Fruit fly (Drosophila melanogaster) whole organism, embryonic: Measurements from ENCODE around the gene CG34180.

Experiments used
- Atf-2 ChIP-seq: fragments of 200-800 bp; sonication (Bioruptor generic); optimal IDR thresholded peaks from 2 replicates; lab custom pipeline; 2016; ENCODE audit warnings: missing biosample characterization, missing genetic modification characterization
- C15 ChIP-seq: fragments of 200-800 bp; sonication (Bioruptor generic); IDR thresholded peaks from 3 replicates; pipeline ENCODE4 v1.3.6; 2022; ENCODE audit warnings: missing biosample characterization, missing genetic modification characterization
- CG10147 ChIP-seq: fragments of 200-800 bp; sonication (Bioruptor generic); optimal IDR thresholded peaks from 2 replicates; lab custom pipeline; 2019; ENCODE audit warnings: missing biosample characterization, mild to moderate bottlenecking, missing genetic modification characterization, moderate library complexity
- CG1024 ChIP-seq: fragments of 200-800 bp; sonication (Bioruptor generic); IDR thresholded peaks from 2 replicates; pipeline ENCODE4 v1.3.6; 2022; ENCODE audit warnings: missing biosample characterization, missing genetic modification characterization
- CG10543 ChIP-seq: fragments of 200-800 bp; sonication (Bioruptor generic); optimal IDR thresholded peaks from 3 replicates; lab custom pipeline; 2017; ENCODE audit warnings: missing biosample characterization, mild to moderate bottlenecking, missing genetic modification characterization, moderate library complexity
- CG1233 ChIP-seq: fragments of 200-800 bp; sonication (Bioruptor generic); optimal IDR thresholded peaks from 4 replicates; lab custom pipeline; 2018; ENCODE audit warnings: missing biosample characterization, mild to moderate bottlenecking, missing genetic modification characterization
- CG13287 ChIP-seq: fragments of 200-800 bp; sonication (Bioruptor generic); IDR thresholded peaks from 2 replicates; pipeline ENCODE4 v1.3.6; 2022; ENCODE audit warnings: missing biosample characterization, missing genetic modification characterization; ENCODE audit not compliant: partially characterized antibody
- CG13624 ChIP-seq: fragments of 200-800 bp; sonication (Bioruptor generic); optimal IDR thresholded peaks from 2 replicates; lab custom pipeline; 2016; ENCODE audit warnings: missing biosample characterization, missing genetic modification characterization
- CG14965 ChIP-seq: fragments of 200-800 bp; sonication (Bioruptor generic); optimal IDR thresholded peaks from 2 replicates; lab custom pipeline; 2016; ENCODE audit warnings: missing biosample characterization, missing genetic modification characterization, borderline replicate concordance
- CG15601 ChIP-seq: fragments of 200-800 bp; sonication (Bioruptor generic); optimal IDR thresholded peaks from 3 replicates; lab custom pipeline; 2019; ENCODE audit warnings: missing biosample characterization, mild to moderate bottlenecking, missing genetic modification characterization, moderate library complexity
- CG1603 ChIP-seq: fragments of 200-800 bp; sonication (Bioruptor generic); optimal IDR thresholded peaks from 2 replicates; lab custom pipeline; 2019; ENCODE audit warnings: missing biosample characterization, mild to moderate bottlenecking, missing genetic modification characterization, moderate library complexity
- CG16813 ChIP-seq: fragments of 200-800 bp; sonication (Bioruptor generic); IDR thresholded peaks from 3 replicates; pipeline ENCODE4 v1.3.6; 2022; ENCODE audit warnings: missing biosample characterization, missing genetic modification characterization; ENCODE audit not compliant: partially characterized antibody
- CG17568 ChIP-seq: fragments of 200-800 bp; sonication (Bioruptor generic); optimal IDR thresholded peaks from 2 replicates; lab custom pipeline; 2018; ENCODE audit warnings: missing biosample characterization, mild to moderate bottlenecking, missing genetic modification characterization, moderate library complexity
- CG18262 ChIP-seq: fragments of 200-800 bp; optimal IDR thresholded peaks from 3 replicates; lab custom pipeline; 2019; ENCODE audit warnings: missing biosample characterization, mild to moderate bottlenecking, missing genetic modification characterization, moderate library complexity
- CG1832 ChIP-seq: fragments of 200-800 bp; sonication (Bioruptor generic); optimal IDR thresholded peaks from 2 replicates; lab custom pipeline; 2017; ENCODE audit warnings: missing biosample characterization, mild to moderate bottlenecking, missing genetic modification characterization, inconsistent platforms
- CG31441 ChIP-seq: fragments of 200-800 bp; sonication (Bioruptor generic); IDR thresholded peaks from 2 replicates; pipeline ENCODE4 v1.3.6; 2022; ENCODE audit warnings: missing biosample characterization, missing genetic modification characterization
- CG32767 ChIP-seq: fragments of 200-800 bp; sonication (Bioruptor generic); IDR thresholded peaks from 2 replicates; pipeline ENCODE4 v1.3.6; 2022; ENCODE audit warnings: missing biosample characterization, missing genetic modification characterization
- CG3726 ChIP-seq: fragments of 200-800 bp; sonication (Bioruptor generic); IDR thresholded peaks from 3 replicates; pipeline ENCODE4, ENCODE4 v1.3.6; 2022; ENCODE audit warnings: missing biosample characterization, missing genetic modification characterization
- CG42726 ChIP-seq: fragments of 200-800 bp; sonication (Bioruptor generic); IDR thresholded peaks from 2 replicates; pipeline ENCODE4 v1.3.6; 2022; ENCODE audit warnings: missing biosample characterization, missing genetic modification characterization; ENCODE audit not compliant: partially characterized antibody
- CG5180 ChIP-seq: fragments of 200-800 bp; sonication (Bioruptor generic); optimal IDR thresholded peaks from 3 replicates; lab custom pipeline; 2017; ENCODE audit warnings: missing biosample characterization, missing genetic modification characterization, mild to moderate bottlenecking, moderate library complexity, missing genetic modification reagents
- CG8765 ChIP-seq: fragments of 200-800 bp; sonication (Bioruptor generic); IDR thresholded peaks from 2 replicates; pipeline ENCODE4 v1.3.6; 2022; ENCODE audit warnings: missing biosample characterization, missing genetic modification characterization
- CG8924 ChIP-seq: fragments of 200-800 bp; optimal IDR thresholded peaks from 3 replicates; lab custom pipeline; 2019; ENCODE audit warnings: missing biosample characterization, mild to moderate bottlenecking, missing genetic modification characterization, moderate library complexity
- CrebB ChIP-seq: fragments of 200-800 bp; sonication (Bioruptor generic); optimal IDR thresholded peaks from 3 replicates; lab custom pipeline; 2018; ENCODE audit warnings: missing biosample characterization, mild to moderate bottlenecking, missing genetic modification characterization
- D19A ChIP-seq: fragments of 200-800 bp; optimal IDR thresholded peaks from 3 replicates; lab custom pipeline; 2019; ENCODE audit warnings: missing biosample characterization, mild to moderate bottlenecking, missing genetic modification characterization, moderate library complexity
- D19B ChIP-seq: fragments of 200-800 bp; sonication (Bioruptor generic); optimal IDR thresholded peaks from 2 replicates; lab custom pipeline; 2017; ENCODE audit warnings: missing biosample characterization, mild to moderate bottlenecking, missing genetic modification characterization
- Deaf1 ChIP-seq: fragments of 200-800 bp; optimal IDR thresholded peaks from 3 replicates; lab custom pipeline; 2019; ENCODE audit warnings: missing biosample characterization, mild to moderate bottlenecking, missing genetic modification characterization, moderate library complexity
- Elba2 ChIP-seq: fragments of 200-800 bp; sonication (Bioruptor generic); optimal IDR thresholded peaks from 3 replicates; lab custom pipeline; 2016; ENCODE audit warnings: missing biosample characterization, missing genetic modification characterization
- Ets97D ChIP-seq: fragments of 200-800 bp; sonication (Bioruptor generic); optimal IDR thresholded peaks from 3 replicates; lab custom pipeline; 2016; ENCODE audit warnings: missing biosample characterization, missing genetic modification characterization
- Rfx ChIP-seq: fragments of 200-800 bp; sonication (Bioruptor generic); IDR thresholded peaks from 2 replicates; pipeline ENCODE4 v1.3.6; 2022; ENCODE audit warnings: missing biosample characterization, missing genetic modification characterization
- Stat92E ChIP-seq, 3 experiments: fragments of >200 bp in 2 of 3; fragments of 200-800 bp in 1 of 3; sonication (Bioruptor generic) in 1 of 3; optimal IDR thresholded peaks; 2 replicates each; lab custom pipeline; 2017 to 2019; ENCODE audit warnings: missing biosample characterization in 3 of 3, missing genetic modification characterization in 3 of 3, mild to moderate bottlenecking in 1 of 3, moderate library complexity in 1 of 3
- Tbp ChIP-seq: fragments of >200 bp; optimal IDR thresholded peaks from 2 replicates; lab custom pipeline; 2018; ENCODE audit warnings: missing biosample characterization, missing genetic modification characterization
- ac ChIP-seq: fragments of 200-800 bp; sonication (Bioruptor generic); optimal IDR thresholded peaks from 3 replicates; lab custom pipeline; 2017; ENCODE audit warnings: missing biosample characterization, mild to moderate bottlenecking, missing genetic modification characterization
- bsh ChIP-seq, 2 experiments: fragments of 200-800 bp; sonication (Bioruptor generic); optimal IDR thresholded peaks; 2 replicates each; lab custom pipeline; 2017 to 2018; ENCODE audit warnings: mild to moderate bottlenecking in 2 of 2, missing biosample characterization in 2 of 2, missing genetic modification characterization in 2 of 2, moderate library complexity in 1 of 2
- crol ChIP-seq: fragments of 200-800 bp; sonication (Bioruptor generic); IDR thresholded peaks from 2 replicates; pipeline ENCODE4 v1.3.6; 2022; ENCODE audit warnings: missing biosample characterization, missing genetic modification characterization
- dmrt11E ChIP-seq: fragments of 200-800 bp; sonication (Bioruptor generic); optimal IDR thresholded peaks from 3 replicates; lab custom pipeline; 2018; ENCODE audit warnings: missing biosample characterization, mild to moderate bottlenecking, missing genetic modification characterization, moderate library complexity
- eve ChIP-seq, 2 experiments: fragments of >200 bp; optimal IDR thresholded peaks; 2 replicates each; lab custom pipeline; 2017; ENCODE audit warnings: missing biosample characterization in 2 of 2, missing genetic modification characterization in 2 of 2
- hb ChIP-seq: fragments of 200-800 bp; sonication (Bioruptor generic); IDR thresholded peaks from 3 replicates; pipeline ENCODE4 v1.3.6; 2022; ENCODE audit warnings: missing biosample characterization, missing genetic modification characterization; ENCODE audit not compliant: partially characterized antibody
- lmd ChIP-seq: fragments of 200-800 bp; sonication (Bioruptor generic); IDR thresholded peaks from 2 replicates; pipeline ENCODE4 v1.3.6; 2022; ENCODE audit warnings: missing biosample characterization, missing genetic modification characterization
- maf-S ChIP-seq: fragments of 200-800 bp; sonication (Bioruptor generic); optimal IDR thresholded peaks from 2 replicates; lab custom pipeline; 2016; ENCODE audit warnings: missing biosample characterization, missing genetic modification characterization
- oc ChIP-seq: fragments of 200-800 bp; sonication (Bioruptor generic); optimal IDR thresholded peaks from 2 replicates; lab custom pipeline; 2018; ENCODE audit warnings: missing biosample characterization, mild to moderate bottlenecking, missing genetic modification characterization, moderate library complexity
- pan ChIP-seq, 4 experiments: fragments of >200 bp in 3 of 4; fragments of 200-800 bp in 1 of 4; sonication (Bioruptor generic) in 1 of 4; optimal IDR thresholded peaks in 3 of 4; IDR thresholded peaks in 1 of 4; 2 replicates each; pipeline versions ENCODE4 v1.3.6 to Lab custom; 2017 to 2022; ENCODE audit warnings: missing biosample characterization in 2 of 4, missing genetic modification characterization in 2 of 4, mixed read lengths in 1 of 4
- pfk ChIP-seq: fragments of 200-800 bp; sonication (Bioruptor generic); optimal IDR thresholded peaks from 2 replicates; lab custom pipeline; 2018; ENCODE audit warnings: missing biosample characterization, mild to moderate bottlenecking, missing genetic modification characterization, moderate library complexity
- pita ChIP-seq: fragments of 200-800 bp; sonication (Bioruptor generic); optimal IDR thresholded peaks from 2 replicates; lab custom pipeline; 2017; ENCODE audit warnings: missing biosample characterization, mild to moderate bottlenecking, missing genetic modification characterization
- row ChIP-seq: fragments of 200-800 bp; sonication (Bioruptor generic); IDR thresholded peaks from 3 replicates; pipeline ENCODE4 v1.3.6; 2022; ENCODE audit warnings: missing biosample characterization, missing genetic modification characterization
- sna ChIP-seq: fragments of 200-800 bp; sonication (Bioruptor generic); IDR thresholded peaks from 2 replicates; pipeline ENCODE4 v1.3.6; 2022; ENCODE audit warnings: missing biosample characterization, missing genetic modification characterization; ENCODE audit not compliant: partially characterized antibody
- z ChIP-seq: fragments of 200-800 bp; sonication (Bioruptor generic); IDR thresholded peaks from 3 replicates; pipeline ENCODE4 v1.3.6; 2022; ENCODE audit warnings: missing biosample characterization, missing genetic modification characterization
- zfh2 ChIP-seq: fragments of 200-800 bp; sonication (Bioruptor generic); optimal IDR thresholded peaks from 2 replicates; lab custom pipeline; 2016; ENCODE audit warnings: missing biosample characterization, missing genetic modification characterization

The CG34180 gene

dm6 chr2L:6019352-6020131, 40.8 kb upstream of the CG34180 start, which contains the start of gene H2.0:
Gene H2.0, minus strand, starts transcription at chr2L:6019402.
- peak; percentile 61; the same call in 1 of the 3 replicates for TF ChIP-seq z (GFP tag; lab: Robert Waterston, UW)
- TF ChIP-seq maf-S: no peak
- TF ChIP-seq CG16813: no peak
- peak; percentile 25 for TF ChIP-seq Atf-2 (GFP tag; lab: Kevin White, UChicago)
- no peak for TF ChIP-seq CG8765 (GFP tag; lab: Robert Waterston, UW)
- no peak for TF ChIP-seq CG32767 (GFP tag; lab: Robert Waterston, UW)
- TF ChIP-seq Ets97D (GFP tag; lab: Kevin White, UChicago): no peak
- TF ChIP-seq oc (tag; lab: Kevin White, UChicago): peak; percentile 6
- peak; percentile 57 for TF ChIP-seq CG1603 (tag; lab: Kevin White, UChicago)
- no peak for TF ChIP-seq hb (GFP tag; lab: Robert Waterston, UW)
- TF ChIP-seq row (GFP tag; lab: Robert Waterston, UW): peak; percentile 67
- TF ChIP-seq pan (optimal IDR thresholded peaks at IDR 0.05; lab: Kevin White, UChicago): no peak
- TF ChIP-seq pan (GFP tag; optimal IDR thresholded peaks at IDR 0.05 in 1 of 2, IDR thresholded peaks at IDR 0.05 in 1 of 2): no peak
- no peak for TF ChIP-seq CG5180 (GFP tag; lab: Kevin White, UChicago)
- no peak for TF ChIP-seq CG42726
- TF ChIP-seq crol (GFP tag; lab: Robert Waterston, UW): no peak
- TF ChIP-seq Deaf1 (tag; lab: Kevin White, UChicago): peak; percentile 79
- no peak for TF ChIP-seq CG10147 (GFP tag; lab: Kevin White, UChicago)
- TF ChIP-seq zfh2: no peak
- TF ChIP-seq CG1832 (GFP tag; lab: Kevin White, UChicago): peak; percentile 50
- TF ChIP-seq CG3726 (GFP tag; lab: Robert Waterston, UW): no peak
- peak; percentile 30 for TF ChIP-seq CG1233
- peak; percentile 53 for TF ChIP-seq lmd (GFP tag; lab: Robert Waterston, UW)
- TF ChIP-seq pita (GFP tag; lab: Kevin White, UChicago): no peak
- TF ChIP-seq Rfx (GFP tag; lab: Robert Waterston, UW): 0 out of 2 replicates have a peak, but pooled peaks have one; percentile 11
- TF ChIP-seq CG1024: 0 out of 2 replicates have a peak, but pooled peaks have one; percentile 17
- peak; percentile 36 for TF ChIP-seq CG15601 (tag; lab: Kevin White, UChicago)
- TF ChIP-seq dmrt11E (tag; lab: Kevin White, UChicago): peak; percentile 68
- TF ChIP-seq D19A (tag; lab: Kevin White, UChicago): peak; percentile 35
- TF ChIP-seq CrebB: no peak
- no peak for TF ChIP-seq eve (GFP tag; optimal IDR thresholded peaks at IDR 0.05; lab: Kevin White, UChicago)
- TF ChIP-seq pfk (GFP tag; lab: Kevin White, UChicago): no peak
- TF ChIP-seq C15 (GFP tag; lab: Robert Waterston, UW): no peak
- TF ChIP-seq CG13624 (GFP tag; lab: Kevin White, UChicago): no peak
- 0 out of 2 replicates have a peak, but pooled peaks have one; percentile 8 for TF ChIP-seq CG13287 (GFP tag; lab: Robert Waterston, UW)
- TF ChIP-seq CG10543 (GFP tag; lab: Kevin White, UChicago): peak; percentile 26
- TF ChIP-seq CG18262: peak; percentile 74
- no peak for TF ChIP-seq CG17568 (GFP tag; lab: Kevin White, UChicago)
- TF ChIP-seq Stat92E (GFP tag; optimal IDR thresholded peaks at IDR 0.05; lab: Kevin White, UChicago): no peak
- TF ChIP-seq CG8924 (tag; lab: Kevin White, UChicago): peak; percentile 40
- no peak for TF ChIP-seq Tbp (GFP tag; lab: Kevin White, UChicago)
- TF ChIP-seq CG31441 (GFP tag; lab: Robert Waterston, UW): peak; percentile 44
- no peak for TF ChIP-seq Elba2
- TF ChIP-seq ac: peak; percentile 24
- TF ChIP-seq CG14965 (GFP tag; lab: Kevin White, UChicago): no peak
- TF ChIP-seq sna (GFP tag; lab: Robert Waterston, UW): no peak
- TF ChIP-seq D19B (GFP tag; lab: Kevin White, UChicago): no peak
- peak; percentile 46 to 47 for TF ChIP-seq bsh (GFP tag; optimal IDR thresholded peaks at IDR 0.05; lab: Kevin White, UChicago)
